1 fruit fly cellular context compared by ENCODE assay signal in the genomic region with DNA sequence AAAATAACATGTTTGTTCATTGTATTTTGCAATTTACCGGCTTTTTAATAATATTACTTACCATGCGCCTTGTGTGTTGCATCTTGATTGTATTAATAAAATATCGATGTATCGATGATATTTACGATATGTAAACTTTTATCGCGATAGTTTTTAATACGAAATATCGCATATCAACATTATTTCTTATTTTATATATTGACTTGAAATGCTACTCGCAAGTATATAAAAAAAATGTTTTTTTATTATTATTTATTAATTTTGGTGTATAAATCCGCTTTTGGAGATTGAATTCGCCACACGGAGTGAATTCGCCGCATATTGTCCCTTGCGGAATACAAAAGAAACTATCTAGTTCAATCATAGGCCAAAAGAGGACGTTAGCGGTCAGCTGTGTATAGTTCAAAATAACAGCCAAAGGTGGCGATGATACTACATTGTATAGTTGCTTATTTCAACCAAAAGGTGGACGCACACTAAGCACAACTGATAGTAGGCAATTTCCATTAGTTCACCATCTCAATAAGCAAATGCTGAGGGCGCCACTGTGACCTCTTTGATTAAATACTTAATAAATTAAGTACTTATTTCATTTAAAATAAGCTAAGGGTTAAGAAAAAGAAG.
TF ChIP-seq lines count a peak whose summit lies in the region.

Gene mtSSB (minus strand): TSS at position 96 of the 624 bp plus-strand sequence.

TF ChIP-seq in whole organism, embryonic, 481 proteins besides CTCF, POLR2A, EP300 and RAD21 (continued from another document and continues in another):
- TF ChIP-seq gfzf (GFP tag; optimal IDR thresholded peaks at IDR 0.05; lab: Kevin White, UChicago) (peak; percentile 17), CG2875 (GFP tag; optimal IDR thresholded peaks at IDR 0.05; lab: Kevin White, UChicago) (peak; percentile 89), CG1024 (GFP tag; IDR thresholded peaks at IDR 0.05; lab: Robert Waterston, UW) (peak; percentile 91), abd-A (tag; optimal IDR thresholded peaks at IDR 0.05; lab: Kevin White, UChicago) (peak; percentile 89), CG9797 (GFP tag; optimal IDR thresholded peaks at IDR 0.05; lab: Kevin White, UChicago) (peak; percentile 59), ems (GFP tag; optimal IDR thresholded peaks at IDR 0.05; lab: Kevin White, UChicago) (peak; percentile 65), pho (GFP tag; optimal IDR thresholded peaks at IDR 0.05; lab: Kevin White, UChicago) (peak; percentile 63), Gug (GFP tag; IDR thresholded peaks at IDR 0.05; lab: Robert Waterston, UW) (peak; percentile 85), Dref (GFP tag; IDR thresholded peaks at IDR 0.05; lab: Robert Waterston, UW) (peak; percentile 78), CG1647 (GFP tag; optimal IDR thresholded peaks at IDR 0.05; lab: Kevin White, UChicago) (peak; percentile 73), CG5180 (GFP tag; optimal IDR thresholded peaks at IDR 0.05; lab: Kevin White, UChicago) (peak; percentile 63), dm (GFP tag; optimal IDR thresholded peaks at IDR 0.05; lab: Kevin White, UChicago) (peak; percentile 46), Nf-YA (GFP tag; IDR thresholded peaks at IDR 0.05; lab: Robert Waterston, UW) (peak; percentile 72), CG5953 (GFP tag; IDR thresholded peaks at IDR 0.05; lab: Robert Waterston, UW) (peak; percentile 89), sna (GFP tag; IDR thresholded peaks at IDR 0.05; lab: Robert Waterston, UW; ENCODE audit: partially characterized antibody) (peak; percentile 100), Lim3 (GFP tag; IDR thresholded peaks at IDR 0.05; lab: Robert Waterston, UW) (no peak), CG14667 (GFP tag; IDR thresholded peaks at IDR 0.05; lab: Robert Waterston, UW) (peak; percentile 86), nerfin-1 (tag; optimal IDR thresholded peaks at IDR 0.05; lab: Kevin White, UChicago) (peak; percentile 58), ro (GFP tag; IDR thresholded peaks at IDR 0.05; lab: Robert Waterston, UW) (peak; percentile 84), knrl (GFP tag; IDR thresholded peaks at IDR 0.05; lab: Robert Waterston, UW; ENCODE audit: partially characterized antibody) (peak; percentile 99), Pdp1 (GFP tag; optimal IDR thresholded peaks at IDR 0.05; lab: Kevin White, UChicago) (peak; percentile 86 to 88), CG15011 (GFP tag; optimal IDR thresholded peaks at IDR 0.05; lab: Kevin White, UChicago) (peak; percentile 41), yki (optimal IDR thresholded peaks at IDR 0.05; lab: Kevin White, UChicago) (no peak), crol (GFP tag; IDR thresholded peaks at IDR 0.05; lab: Robert Waterston, UW) (no peak), CG7357 (GFP tag; IDR thresholded peaks at IDR 0.05; lab: Robert Waterston, UW) (peak; percentile 62; the same call in 1 of the 3 replicates), CG14710 (tag; optimal IDR thresholded peaks at IDR 0.05; lab: Kevin White, UChicago) (peak; percentile 78), Side (GFP tag; optimal IDR thresholded peaks at IDR 0.05; lab: Kevin White, UChicago) (peak; percentile 82), toy (GFP tag; IDR thresholded peaks at IDR 0.05; lab: Robert Waterston, UW) (peak; percentile 26; the same call in 1 of the 2 replicates), Rfx (GFP tag; IDR thresholded peaks at IDR 0.05; lab: Robert Waterston, UW) (peak; percentile 96), CG7839 (tag; optimal IDR thresholded peaks at IDR 0.05; lab: Kevin White, UChicago) (peak; percentile 86), CG12942 (GFP tag; optimal IDR thresholded peaks at IDR 0.05; lab: Kevin White, UChicago) (peak; percentile 78), Fer2 (tag; optimal IDR thresholded peaks at IDR 0.05; lab: Kevin White, UChicago) (peak; percentile 46), Hr39 (optimal IDR thresholded peaks at IDR 0.05; lab: Kevin White, UChicago) (no peak), Lpt (GFP tag; optimal IDR thresholded peaks at IDR 0.05; lab: Kevin White, UChicago) (no peak), odd (GFP tag; optimal IDR thresholded peaks at IDR 0.05; lab: Kevin White, UChicago) (no peak), bcd (GFP tag; optimal IDR thresholded peaks at IDR 0.05; lab: Kevin White, UChicago) (peak; percentile 82), ewg (GFP tag; optimal IDR thresholded peaks at IDR 0.05; lab: Kevin White, UChicago) (peak; percentile 73), fru (optimal IDR thresholded peaks at IDR 0.05; lab: Kevin White, UChicago) (no peak), CG6765 (GFP tag; optimal IDR thresholded peaks at IDR 0.05; lab: Kevin White, UChicago) (peak; percentile 55), h (optimal IDR thresholded peaks at IDR 0.05; lab: Kevin White, UChicago) (no peak), vvl (GFP tag; IDR thresholded peaks at IDR 0.05; lab: Robert Waterston, UW) (peak; percentile 96), ERR (GFP tag; optimal IDR thresholded peaks at IDR 0.05; lab: Kevin White, UChicago) (peak; percentile 61), sqz (GFP tag; optimal IDR thresholded peaks at IDR 0.05; lab: Kevin White, UChicago) (peak; percentile 20), bowl (GFP tag; IDR thresholded peaks at IDR 0.05; lab: Robert Waterston, UW) (peak; percentile 75), gcm (GFP tag; optimal IDR thresholded peaks at IDR 0.05; lab: Kevin White, UChicago) (peak; percentile 60), CG2199 (GFP tag; IDR thresholded peaks at IDR 0.05; lab: Robert Waterston, UW) (peak; percentile 97), Eip74EF (GFP tag; optimal IDR thresholded peaks at IDR 0.05; lab: Kevin White, UChicago) (no peak), CG34376 (GFP tag; optimal IDR thresholded peaks at IDR 0.05; lab: Kevin White, UChicago) (peak; percentile 82), CG33557 (GFP tag; optimal IDR thresholded peaks at IDR 0.05; lab: Kevin White, UChicago) (peak; percentile 68), CG7372 (GFP tag; IDR thresholded peaks at IDR 0.05; lab: Robert Waterston, UW) (peak; percentile 72), ind (GFP tag; optimal IDR thresholded peaks at IDR 0.05; lab: Kevin White, UChicago) (peak; percentile 85), CG10321 (GFP tag; IDR thresholded peaks at IDR 0.05; lab: Robert Waterston, UW) (0 out of 2 replicates have a peak, but pooled peaks have one; percentile 56), Neu2 (GFP tag; optimal IDR thresholded peaks at IDR 0.05; lab: Kevin White, UChicago; ENCODE audit: borderline replicate concordance) (peak; percentile 41), CG4328 (GFP tag; optimal IDR thresholded peaks at IDR 0.05; lab: Kevin White, UChicago) (peak; percentile 69), croc (GFP tag; conservative IDR thresholded peaks at IDR 0.05; lab: Robert Waterston, UW) (peak; percentile 71; the same call in 2 of the 3 replicates), CG18599 (GFP tag; optimal IDR thresholded peaks at IDR 0.05; lab: Kevin White, UChicago) (peak; percentile 86), BtbVII (GFP tag; optimal IDR thresholded peaks at IDR 0.05; lab: Kevin White, UChicago) (peak; percentile 52), hbn (GFP tag; IDR thresholded peaks at IDR 0.05; lab: Robert Waterston, UW; ENCODE audit: partially characterized antibody) (peak; percentile 100), sd (tag; optimal IDR thresholded peaks at IDR 0.05; lab: Kevin White, UChicago) (peak; percentile 68), CG17568 (GFP tag; optimal IDR thresholded peaks at IDR 0.05; lab: Kevin White, UChicago) (peak; percentile 32), ci (GFP tag; IDR thresholded peaks at IDR 0.05; lab: Robert Waterston, UW) (peak; percentile 97), sc (optimal IDR thresholded peaks at IDR 0.05; lab: Kevin White, UChicago) (no peak), sc (GFP tag; optimal IDR thresholded peaks at IDR 0.05; lab: Kevin White, UChicago) (peak; percentile 77), ato (GFP tag; IDR thresholded peaks at IDR 0.05; lab: Robert Waterston, UW; ENCODE audit: partially characterized antibody) (peak; percentile 96), CG10366 (GFP tag; IDR thresholded peaks at IDR 0.05; lab: Robert Waterston, UW) (peak; percentile 87), CG11456 (GFP tag; IDR thresholded peaks at IDR 0.05; lab: Robert Waterston, UW) (peak; percentile 99), Ada2b (GFP tag; IDR thresholded peaks at IDR 0.05; lab: Robert Waterston, UW) (peak; percentile 85), Hmr (GFP tag; optimal IDR thresholded peaks at IDR 0.05; lab: Kevin White, UChicago) (peak; percentile 90), CG14860 (GFP tag; IDR thresholded peaks at IDR 0.05; lab: Robert Waterston, UW; ENCODE audit: partially characterized antibody) (peak; percentile 100), CG4424 (GFP tag; optimal IDR thresholded peaks at IDR 0.05; lab: Kevin White, UChicago) (peak; percentile 87), dmrt99B (tag; optimal IDR thresholded peaks at IDR 0.05; lab: Kevin White, UChicago) (peak; percentile 80), trem (tag; optimal IDR thresholded peaks at IDR 0.05; lab: Kevin White, UChicago) (peak; percentile 91), CG10431 (GFP tag; optimal IDR thresholded peaks at IDR 0.05; lab: Kevin White, UChicago) (no peak), CG16779 (GFP tag; IDR thresholded peaks at IDR 0.05; lab: Robert Waterston, UW) (peak; percentile 88), caup (GFP tag; optimal IDR thresholded peaks at IDR 0.05; lab: Kevin White, UChicago; ENCODE audit: severe bottlenecking) (peak; percentile 91), ttk (GFP tag; IDR thresholded peaks at IDR 0.05; lab: Robert Waterston, UW) (peak; percentile 75), HLHmδ (GFP tag; optimal IDR thresholded peaks at IDR 0.05; lab: Kevin White, UChicago) (peak; percentile 82), CG12104 (GFP tag; optimal IDR thresholded peaks at IDR 0.05; lab: Kevin White, UChicago) (peak; percentile 57), stwl (tag; optimal IDR thresholded peaks at IDR 0.05; lab: Kevin White, UChicago) (peak; percentile 80), Aef1 (GFP tag; IDR thresholded peaks at IDR 0.05; lab: Robert Waterston, UW) (peak; percentile 79), Dfd (GFP tag; optimal IDR thresholded peaks at IDR 0.05; lab: Kevin White, UChicago) (no peak), CG11560 (tag; IDR thresholded peaks at IDR 0.05; lab: Robert Waterston, UW) (peak; percentile 76), nau (GFP tag; optimal IDR thresholded peaks at IDR 0.05; lab: Kevin White, UChicago) (peak; percentile 51), Atf3 (GFP tag; optimal IDR thresholded peaks at IDR 0.05; lab: Kevin White, UChicago) (peak; percentile 76), Adf1 (GFP tag; IDR thresholded peaks at IDR 0.05; lab: Robert Waterston, UW) (peak; percentile 56; the same call in 1 of the 2 replicates), danr (GFP tag; IDR thresholded peaks at IDR 0.05; lab: Robert Waterston, UW) (peak; percentile 55; the same call in 1 of the 2 replicates), CG4820 (GFP tag; optimal IDR thresholded peaks at IDR 0.05; lab: Kevin White, UChicago) (peak; percentile 83), CG6683 (GFP tag; optimal IDR thresholded peaks at IDR 0.05; lab: Kevin White, UChicago) (no peak), hb (GFP tag; IDR thresholded peaks at IDR 0.05; lab: Robert Waterston, UW; ENCODE audit: partially characterized antibody) (peak; percentile 98), B-H1 (GFP tag; IDR thresholded peaks at IDR 0.05; lab: Robert Waterston, UW) (peak; percentile 85), ap (GFP tag; IDR thresholded peaks at IDR 0.05; lab: Robert Waterston, UW) (peak; percentile 74), sug (tag; optimal IDR thresholded peaks at IDR 0.05; lab: Kevin White, UChicago) (peak; percentile 80), kay (GFP tag; optimal IDR thresholded peaks at IDR 0.05; lab: Kevin White, UChicago) (peak; percentile 81), pros (GFP tag; optimal IDR thresholded peaks at IDR 0.05; lab: Kevin White, UChicago) (peak; percentile 17), CG32767 (GFP tag; IDR thresholded peaks at IDR 0.05; lab: Robert Waterston, UW) (peak; percentile 57; the same call in 1 of the 2 replicates), tap (tag; optimal IDR thresholded peaks at IDR 0.05; lab: Kevin White, UChicago) (peak; percentile 45), CG6813 (GFP tag; optimal IDR thresholded peaks at IDR 0.05; lab: Kevin White, UChicago) (peak; percentile 59), salm (tag; optimal IDR thresholded peaks at IDR 0.05; lab: Kevin White, UChicago) (peak; percentile 53), eyg (GFP tag; optimal IDR thresholded peaks at IDR 0.05; lab: Kevin White, UChicago) (peak; percentile 48), Ets97D (GFP tag; optimal IDR thresholded peaks at IDR 0.05; lab: Kevin White, UChicago) (peak; percentile 59), CG12219 (GFP tag; optimal IDR thresholded peaks at IDR 0.05; lab: Kevin White, UChicago) (peak; percentile 65), cas (GFP tag; IDR thresholded peaks at IDR 0.05; lab: Robert Waterston, UW) (no peak), C15 (GFP tag; IDR thresholded peaks at IDR 0.05; lab: Robert Waterston, UW) (no peak), CG17829 (tag; optimal IDR thresholded peaks at IDR 0.05; lab: Kevin White, UChicago) (peak; percentile 91), trh (GFP tag; optimal IDR thresholded peaks at IDR 0.05; lab: Kevin White, UChicago) (peak; percentile 83), Mrtf (GFP tag; IDR thresholded peaks at IDR 0.05; lab: Robert Waterston, UW) (peak; percentile 92), CG13123 (GFP tag; optimal IDR thresholded peaks at IDR 0.05; lab: Kevin White, UChicago) (peak; percentile 76), CG6175 (GFP tag; IDR thresholded peaks at IDR 0.05; lab: Robert Waterston, UW) (peak; percentile 73; the same call in 2 of the 3 replicates), CG4854 (GFP tag; optimal IDR thresholded peaks at IDR 0.05; lab: Kevin White, UChicago) (peak; percentile 81), NC2α (GFP tag; optimal IDR thresholded peaks at IDR 0.05; lab: Kevin White, UChicago) (peak; percentile 82), gsb-n (tag; optimal IDR thresholded peaks at IDR 0.05; lab: Kevin White, UChicago) (peak; percentile 71), Dbx (GFP tag; IDR thresholded peaks at IDR 0.05; lab: Robert Waterston, UW) (peak; percentile 93), Oli (tag; optimal IDR thresholded peaks at IDR 0.05; lab: Kevin White, UChicago) (peak; percentile 72), CG11504 (tag; optimal IDR thresholded peaks at IDR 0.05; lab: Kevin White, UChicago) (peak; percentile 85), CG2678 (tag; optimal IDR thresholded peaks at IDR 0.05; lab: Kevin White, UChicago) (peak; percentile 73), CG17385 (GFP tag; optimal IDR thresholded peaks at IDR 0.05; lab: Kevin White, UChicago) (peak; percentile 66), Rx (GFP tag; IDR thresholded peaks at IDR 0.05; lab: Robert Waterston, UW) (peak; percentile 81; the same call in 1 of the 2 replicates), CG2120 (GFP tag; optimal IDR thresholded peaks at IDR 0.05; lab: Kevin White, UChicago) (peak; percentile 85), mirr (GFP tag; optimal IDR thresholded peaks at IDR 0.05; lab: Kevin White, UChicago) (peak; percentile 91), CG13287 (GFP tag; IDR thresholded peaks at IDR 0.05; lab: Robert Waterston, UW; ENCODE audit: partially characterized antibody) (peak; percentile 100), Dad (GFP tag; optimal IDR thresholded peaks at IDR 0.05; lab: Kevin White, UChicago) (peak; percentile 68), ash1 (GFP tag; optimal IDR thresholded peaks at IDR 0.05; lab: Kevin White, UChicago) (peak; percentile 88)
